Fruit fly (Drosophila melanogaster): ENCODE results near the gene ND-15.

The ND-15 gene

DNA sequence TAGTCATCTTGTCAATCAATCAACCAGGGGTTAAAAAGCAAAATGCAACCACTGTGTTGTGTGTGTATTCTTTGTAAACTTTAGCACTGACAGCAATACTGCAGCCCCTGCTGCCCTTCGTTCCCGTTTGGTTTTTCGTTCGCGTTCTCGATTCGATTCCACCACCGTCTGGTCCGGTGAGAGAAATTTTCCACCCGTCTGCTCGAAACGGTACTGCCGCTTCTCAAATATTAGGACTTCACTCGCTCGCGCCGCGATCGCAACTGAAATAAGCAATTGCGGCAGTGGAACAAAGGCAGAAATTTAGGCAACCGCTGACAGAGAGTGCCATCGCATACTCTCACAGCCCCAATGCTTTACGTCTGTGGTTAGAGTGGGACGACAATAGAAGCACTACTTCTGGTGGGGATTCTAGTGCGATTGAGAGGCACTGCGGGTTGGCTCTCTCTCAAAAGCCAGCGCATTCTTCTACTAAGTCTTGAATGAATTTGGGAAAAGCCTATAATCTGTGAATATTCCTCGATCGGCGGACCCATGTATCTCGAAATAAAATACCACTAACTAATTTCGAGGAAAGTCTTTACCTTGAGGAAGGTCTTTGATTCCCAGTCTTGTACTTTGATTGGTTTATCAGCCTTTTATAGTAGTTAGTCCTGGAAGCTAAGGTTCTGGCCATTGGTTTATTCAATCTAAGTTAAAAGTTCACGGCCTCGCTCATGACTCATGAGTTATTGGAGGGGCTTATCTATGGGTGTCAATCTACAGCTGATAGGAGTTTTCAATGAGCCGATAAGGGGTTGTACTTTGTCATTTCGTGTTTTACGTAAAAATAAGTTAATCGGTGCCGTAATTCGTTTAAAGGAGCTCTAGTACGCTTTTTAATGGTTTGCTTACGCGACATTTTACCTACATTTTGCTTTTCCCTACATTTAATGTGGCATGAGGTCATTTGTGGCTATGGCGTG, 14.7 kb downstream of the ND-15 start (continued):
- TF ChIP-seq pb (GFP tag; optimal IDR thresholded peaks at IDR 0.05): no peak
- TF ChIP-seq CG7745 (tag; optimal IDR thresholded peaks at IDR 0.05): no peak
- peak; percentile 72 for TF ChIP-seq CG15514 (GFP tag; optimal IDR thresholded peaks at IDR 0.05)
- TF ChIP-seq CG6689 (GFP tag; IDR thresholded peaks at IDR 0.05): no peak
- peak; percentile 60 for TF ChIP-seq CG15601 (tag; optimal IDR thresholded peaks at IDR 0.05)
- TF ChIP-seq br (optimal IDR thresholded peaks at IDR 0.05): no peak
- no peak for TF ChIP-seq CG16863 (GFP tag; optimal IDR thresholded peaks at IDR 0.05)
- peak; percentile 62; the same call in 2 of the 3 replicates for TF ChIP-seq mld (GFP tag; IDR thresholded peaks at IDR 0.05; ENCODE audit: partially characterized antibody)
- TF ChIP-seq esg (GFP tag; conservative IDR thresholded peaks at IDR 0.05): no peak
- TF ChIP-seq HmgZ (tag; optimal IDR thresholded peaks at IDR 0.05): peak; percentile 86
- no peak; the same call in 1 of the 2 replicates for TF ChIP-seq GATAe (GFP tag; conservative IDR thresholded peaks at IDR 0.05)
- TF ChIP-seq lilli (GFP tag; optimal IDR thresholded peaks at IDR 0.05): peak; percentile 42
- TF ChIP-seq CG4730 (GFP tag; IDR thresholded peaks at IDR 0.05): no peak
- TF ChIP-seq ATbp (GFP tag; optimal IDR thresholded peaks at IDR 0.05): no peak
- TF ChIP-seq HHEX (GFP tag; optimal IDR thresholded peaks at IDR 0.05): peak; percentile 55
- TF ChIP-seq nmo (GFP tag; optimal IDR thresholded peaks at IDR 0.05): peak; percentile 4
- peak; percentile 53 for TF ChIP-seq CG6254 (GFP tag; optimal IDR thresholded peaks at IDR 0.05)
- no peak for TF ChIP-seq ssp (GFP tag; IDR thresholded peaks at IDR 0.05)
- no peak for TF ChIP-seq Rx (GFP tag; IDR thresholded peaks at IDR 0.05)
- TF ChIP-seq Spps (tag; optimal IDR thresholded peaks at IDR 0.05): no peak
- peak; percentile 29 for TF ChIP-seq CG18262 (tag; optimal IDR thresholded peaks at IDR 0.05)
- TF ChIP-seq CG10366 (GFP tag; IDR thresholded peaks at IDR 0.05): peak; percentile 22; the same call in 1 of the 2 replicates
- peak; percentile 15 for TF ChIP-seq CG4328 (GFP tag; optimal IDR thresholded peaks at IDR 0.05)
- TF ChIP-seq CG8765 (GFP tag; IDR thresholded peaks at IDR 0.05): no peak
- peak; percentile 71 for TF ChIP-seq kah (GFP tag; optimal IDR thresholded peaks at IDR 0.05)
- TF ChIP-seq CG6765 (GFP tag; optimal IDR thresholded peaks at IDR 0.05): peak; percentile 47
- no peak for TF ChIP-seq dati (GFP tag; IDR thresholded peaks at IDR 0.05)
- TF ChIP-seq Fer1 (GFP tag; optimal IDR thresholded peaks at IDR 0.05): peak; percentile 73
- TF ChIP-seq Opbp (GFP tag; IDR thresholded peaks at IDR 0.05; ENCODE audit: partially characterized antibody): peak; percentile 69; the same call in 2 of the 3 replicates
- TF ChIP-seq CG2129 (GFP tag; IDR thresholded peaks at IDR 0.05; ENCODE audit: partially characterized antibody): no peak
- no peak for TF ChIP-seq Camta (GFP tag; optimal IDR thresholded peaks at IDR 0.05)
- no peak for TF ChIP-seq hth (optimal IDR thresholded peaks at IDR 0.05)
- no peak for TF ChIP-seq sc (optimal IDR thresholded peaks at IDR 0.05)
- TF ChIP-seq sc (GFP tag; optimal IDR thresholded peaks at IDR 0.05): no peak
- no peak for TF ChIP-seq sima (GFP tag; optimal IDR thresholded peaks at IDR 0.05)
- peak; percentile 33 for TF ChIP-seq HLH54F (GFP tag; optimal IDR thresholded peaks at IDR 0.05)
- no peak for TF ChIP-seq CG11560 (tag; IDR thresholded peaks at IDR 0.05)
- peak; percentile 42; the same call in 1 of the 2 replicates for TF ChIP-seq tna (GFP tag; IDR thresholded peaks at IDR 0.05; ENCODE audit: partially characterized antibody)
- peak; percentile 56; the same call in 1 of the 2 replicates for TF ChIP-seq aop (GFP tag; IDR thresholded peaks at IDR 0.05)
- peak; percentile 13 for TF ChIP-seq en (GFP tag; optimal IDR thresholded peaks at IDR 0.05)
- TF ChIP-seq Fer3 (tag; optimal IDR thresholded peaks at IDR 0.05): peak; percentile 34
- no peak for TF ChIP-seq psq (GFP tag; optimal IDR thresholded peaks at IDR 0.05)
- TF ChIP-seq jing (GFP tag; optimal IDR thresholded peaks at IDR 0.05): no peak
- peak; percentile 30 for TF ChIP-seq Asciz (GFP tag; optimal IDR thresholded peaks at IDR 0.05)
- peak; percentile 32; the same call in 1 of the 3 replicates for TF ChIP-seq CG6175 (GFP tag; IDR thresholded peaks at IDR 0.05)
- no peak for TF ChIP-seq CG11504 (tag; optimal IDR thresholded peaks at IDR 0.05)
- TF ChIP-seq sr (GFP tag; IDR thresholded peaks at IDR 0.05): peak; percentile 35; the same call in 1 of the 3 replicates
- TF ChIP-seq stc (GFP tag; IDR thresholded peaks at IDR 0.05): no peak; the same call in 1 of the 2 replicates
- no peak for TF ChIP-seq bab2 (GFP tag; optimal IDR thresholded peaks at IDR 0.05)
